Fruit fly (Drosophila melanogaster): Measurements from ENCODE around the gene mei-41.

Gene mei-41

dm6 chrX:16422466-16423124 is 31.1 kb downstream of the mei-41 start, which contains the start of gene hang (continued):
- peak; percentile 50 for TF ChIP-seq CG10267 (tag; optimal IDR thresholded peaks at IDR 0.05)
- TF ChIP-seq Tbp (GFP tag; optimal IDR thresholded peaks at IDR 0.05), result peak; percentile 41
- no peak for TF ChIP-seq Optix (GFP tag; IDR thresholded peaks at IDR 0.05)
- peak; percentile 21; the same call in 1 of the 2 replicates for TF ChIP-seq lmd (GFP tag; IDR thresholded peaks at IDR 0.05)
- peak; percentile 34 for TF ChIP-seq shn (GFP tag; optimal IDR thresholded peaks at IDR 0.05)
- no peak for TF ChIP-seq CG17568 (GFP tag; optimal IDR thresholded peaks at IDR 0.05)
- TF ChIP-seq CG3995 (GFP tag; optimal IDR thresholded peaks at IDR 0.05), result peak; percentile 24
- no peak for TF ChIP-seq Dip2 (GFP tag; IDR thresholded peaks at IDR 0.05)
- peak; percentile 33 for TF ChIP-seq Sin3A (optimal IDR thresholded peaks at IDR 0.05)
- TF ChIP-seq Fer3 (tag; optimal IDR thresholded peaks at IDR 0.05), result peak; percentile 21
- peak; percentile 52 for TF ChIP-seq bigmax (GFP tag; optimal IDR thresholded peaks at IDR 0.05)
- TF ChIP-seq CG2889 (GFP tag; IDR thresholded peaks at IDR 0.05), result no peak
- peak; percentile 45 for TF ChIP-seq CG10209 (GFP tag; optimal IDR thresholded peaks at IDR 0.05)
- TF ChIP-seq CG13287 (GFP tag; IDR thresholded peaks at IDR 0.05; ENCODE audit: partially characterized antibody), result peak; percentile 79
- peak; percentile 27; the same call in 1 of the 2 replicates for TF ChIP-seq CG6272 (GFP tag; IDR thresholded peaks at IDR 0.05)

- TF ChIP-seq p53 (GFP tag; optimal IDR thresholded peaks at IDR 0.05), result no peak
- peak; percentile 51; the same call in 1 of the 3 replicates for TF ChIP-seq ci (GFP tag; IDR thresholded peaks at IDR 0.05)
- no peak for TF ChIP-seq CG12744 (GFP tag; optimal IDR thresholded peaks at IDR 0.05)
- TF ChIP-seq CG34224 (GFP tag; IDR thresholded peaks at IDR 0.05; ENCODE audit: partially characterized antibody), result no peak
- TF ChIP-seq odd (GFP tag; optimal IDR thresholded peaks at IDR 0.05), result peak; percentile 8
- no peak for TF ChIP-seq CG9876 (GFP tag; optimal IDR thresholded peaks at IDR 0.05)
- peak; percentile 23; the same call in 1 of the 2 replicates for TF ChIP-seq Adf1 (GFP tag; IDR thresholded peaks at IDR 0.05)
- peak; percentile 54; the same call in 1 of the 2 replicates for TF ChIP-seq Drgx (GFP tag; IDR thresholded peaks at IDR 0.05)
- no peak for TF ChIP-seq vfl (GFP tag; optimal IDR thresholded peaks at IDR 0.05)
- TF ChIP-seq CG4328 (GFP tag; optimal IDR thresholded peaks at IDR 0.05), result no peak
- no peak for TF ChIP-seq Asciz (GFP tag; optimal IDR thresholded peaks at IDR 0.05)
- TF ChIP-seq cg (GFP tag; optimal IDR thresholded peaks at IDR 0.05), result peak; percentile 16
- TF ChIP-seq Trl (optimal IDR thresholded peaks at IDR 0.05), result peak in 1 of 2 experiments; percentile 31
- TF ChIP-seq Trl (GFP tag; optimal IDR thresholded peaks at IDR 0.05), result no peak
- TF ChIP-seq unc-4 (GFP tag; IDR thresholded peaks at IDR 0.05; ENCODE audit: partially characterized antibody), result no peak
- TF ChIP-seq H15 (GFP tag; IDR thresholded peaks at IDR 0.05), result no peak
- 0 out of 2 replicates have a peak, but pooled peaks have one; percentile 6 for TF ChIP-seq Rfx (GFP tag; IDR thresholded peaks at IDR 0.05)
- TF ChIP-seq CG4360 (GFP tag; IDR thresholded peaks at IDR 0.05), result peak; percentile 87
- no peak for TF ChIP-seq Sry-δ (GFP tag; optimal IDR thresholded peaks at IDR 0.05)
Measured at dm6 chrX:16423125-16423509, 31.6 kb downstream of the mei-41 start.

- TF ChIP-seq tio (GFP tag; optimal IDR thresholded peaks at IDR 0.05) (no peak), emc (GFP tag; optimal IDR thresholded peaks at IDR 0.05) (no peak), lmd (GFP tag; IDR thresholded peaks at IDR 0.05) (no peak), Adf1 (GFP tag; IDR thresholded peaks at IDR 0.05) (peak; percentile 56), bigmax (GFP tag; optimal IDR thresholded peaks at IDR 0.05) (peak; percentile 71), Trl (optimal IDR thresholded peaks at IDR 0.05) (peak; percentile 4 to 14), Trl (GFP tag; optimal IDR thresholded peaks at IDR 0.05) (no peak), Med (GFP tag) (peak; percentile 35), cg (GFP tag; optimal IDR thresholded peaks at IDR 0.05) (peak; percentile 71), psq (GFP tag; optimal IDR thresholded peaks at IDR 0.05) (peak; percentile 72), Stat92E (GFP tag; optimal IDR thresholded peaks at IDR 0.05) (peak in 1 of 3 experiments; percentile 25)
Measured at dm6 chrX:16424296-16424695, 32.8 kb downstream of the mei-41 start.

Measured in whole organism, embryonic.